Worm (Caenorhabditis elegans): ENCODE measurements around the gene str-214.
"Not testable (repeated sequence)": the region's sequence is repeated elsewhere in the genome, so short reads cannot be mapped to it uniquely, and the experiment has no call there.

Gene str-214

DNA sequence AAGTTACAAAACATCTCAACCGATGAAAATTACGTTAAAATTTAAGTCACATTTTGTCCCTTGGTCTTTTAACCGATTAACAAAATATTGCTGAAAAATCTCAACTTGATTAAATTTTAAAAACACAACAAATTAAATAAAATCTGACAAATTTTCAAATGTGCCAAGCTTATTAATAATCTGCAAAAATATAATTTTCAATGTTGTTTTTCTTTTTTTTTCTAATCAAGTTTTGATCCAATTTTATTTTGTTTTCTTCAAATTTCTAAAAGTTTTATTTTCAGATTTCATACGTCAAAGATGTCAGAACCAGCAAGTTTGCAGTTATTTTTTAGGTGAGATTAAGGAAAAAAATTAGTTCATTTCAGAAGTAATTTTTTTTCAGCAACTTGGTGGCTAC is 21.2 kb downstream of the str-214 start, which contains the start of gene srw-87:
Gene srw-87 (plus strand): TSS at position 301 of the 400 bp plus-strand sequence.
- TF ChIP-seq unc-130 (GFP tag; optimal IDR thresholded peaks at IDR 0.05), result no peak
- TF ChIP-seq K12H6.12 (tag; optimal IDR thresholded peaks at IDR 0.05), result no peak
- no peak for TF ChIP-seq ztf-28 (GFP tag; IDR thresholded peaks at IDR 0.05)
- no peak for TF ChIP-seq rcor-1 (GFP tag; IDR thresholded peaks at IDR 0.05)
- no peak for TF ChIP-seq ceh-58 (GFP tag; IDR thresholded peaks at IDR 0.05)
- no peak for TF ChIP-seq F49E8.2 (tag; optimal IDR thresholded peaks at IDR 0.05; ENCODE audit: insufficient read depth)
- TF ChIP-seq ceh-79 (tag; optimal IDR thresholded peaks at IDR 0.05), result no peak
- TF ChIP-seq lin-26 (GFP tag; IDR thresholded peaks at IDR 0.05), result no peak
- TF ChIP-seq B0019.2 (GFP tag; conservative IDR thresholded peaks at IDR 0.05), result no peak
- TF ChIP-seq F37B4.10 (GFP tag; IDR thresholded peaks at IDR 0.05), result no peak
- TF ChIP-seq F22D6.2 (tag; optimal IDR thresholded peaks at IDR 0.05), result no peak
- no peak for TF ChIP-seq mes-4 (tag; optimal IDR thresholded peaks at IDR 0.05)
- TF ChIP-seq C06A6.2 (GFP tag; conservative IDR thresholded peaks at IDR 0.05), result no peak
- no peak for TF ChIP-seq ceh-27 (GFP tag; optimal IDR thresholded peaks at IDR 0.05)
- no peak for TF ChIP-seq pbrm-1 (GFP tag; IDR thresholded peaks at IDR 0.05)
- TF ChIP-seq chd-7 (tag; optimal IDR thresholded peaks at IDR 0.05), result no peak
- no peak for TF ChIP-seq pha-4 (tag; optimal IDR thresholded peaks at IDR 0.05)

DNA sequence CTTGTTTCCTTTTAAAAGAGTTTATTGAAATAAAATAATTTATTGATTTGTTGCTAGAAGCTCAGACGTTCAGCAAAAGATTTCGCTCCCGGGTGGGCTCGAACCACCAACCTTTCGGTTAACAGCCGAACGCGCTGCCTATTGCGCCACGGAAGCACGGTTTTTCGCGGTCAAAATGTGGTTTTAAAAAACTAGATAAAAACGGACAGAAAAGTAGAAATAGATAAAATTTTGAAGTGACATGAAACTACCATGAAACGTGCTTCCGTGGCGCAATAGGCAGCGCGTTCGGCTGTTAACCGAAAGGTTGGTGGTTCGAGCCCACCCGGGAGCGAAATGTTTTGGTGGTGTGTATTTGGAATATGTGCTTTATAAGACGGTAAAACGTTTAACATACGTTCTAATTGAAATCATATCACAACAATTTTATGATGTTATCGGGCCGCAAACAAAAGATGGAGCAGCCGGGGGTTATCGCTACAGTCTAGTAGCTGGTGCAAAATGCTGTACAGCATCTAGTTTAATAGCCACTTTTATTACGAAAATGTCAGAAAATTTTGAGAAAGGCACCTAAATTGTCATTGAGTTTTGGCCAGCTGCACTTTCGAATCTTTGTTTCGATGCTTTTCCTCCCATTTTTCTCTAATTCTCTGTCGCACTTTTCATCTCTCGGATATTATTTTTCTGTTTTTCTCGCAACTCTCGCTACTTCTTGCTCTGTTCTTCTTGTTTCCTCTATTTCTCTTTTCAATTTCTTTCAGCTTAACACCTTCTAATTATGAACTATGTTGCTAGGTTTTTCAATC is 23.4 kb downstream of the str-214 start, which contains the start of gene slc-9B.2:
Gene slc-9B.2 (plus strand): TSS at position 756 of the 806 bp plus-strand sequence.
- TF ChIP-seq ztf-18 (tag; optimal IDR thresholded peaks at IDR 0.05) (peak; percentile 60), egl-44 (GFP tag; IDR thresholded peaks at IDR 0.05) (0 out of 2 replicates have a peak, but pooled peaks have one; percentile 31), tlf-1 (GFP tag; optimal IDR thresholded peaks at IDR 0.05) (peak; percentile 21), tbp1 (GFP tag; optimal IDR thresholded peaks at IDR 0.05) (peak; percentile 85), D2030.7 (GFP tag; IDR thresholded peaks at IDR 0.05) (peak; percentile 63), dox-1 (GFP tag; IDR thresholded peaks at IDR 0.05) (peak; percentile 69; the same call in 1 of the 2 replicates), Y95B8A.8 (GFP tag; IDR thresholded peaks at IDR 0.05) (0 out of 2 replicates have a peak, but pooled peaks have one; percentile 11), die-1 (tag; optimal IDR thresholded peaks at IDR 0.05) (peak; percentile 46), Y56A3A.18 (GFP tag; IDR thresholded peaks at IDR 0.05) (peak; percentile 60; the same call in 1 of the 2 replicates), lin-26 (GFP tag; IDR thresholded peaks at IDR 0.05) (peak; percentile 81; the same call in 1 of the 2 replicates), attf-6 (GFP tag; IDR thresholded peaks at IDR 0.05) (peak; percentile 76; the same call in 1 of the 2 replicates), nhr-80 (tag; optimal IDR thresholded peaks at IDR 0.05) (peak; percentile 69), efl-1 (GFP tag; optimal IDR thresholded peaks at IDR 0.05) (peak; percentile 2), snpc-4 (tag; optimal IDR thresholded peaks at IDR 0.05) (peak; percentile 7 to 77 (median 42)), madf-10 (tag; optimal IDR thresholded peaks at IDR 0.05) (peak; percentile 49), B0035.1 (tag; optimal IDR thresholded peaks at IDR 0.05) (peak; percentile 25), pbrm-1 (GFP tag; IDR thresholded peaks at IDR 0.05) (peak; percentile 62; the same call in 1 of the 2 replicates), let-607 (tag; optimal IDR thresholded peaks at IDR 0.05) (peak in 1 of 2 experiments; percentile 24), lin-40 (tag; optimal IDR thresholded peaks at IDR 0.05) (peak; percentile 25), athp-1 (tag; optimal IDR thresholded peaks at IDR 0.05) (peak; percentile 11), rec-8 (tag; optimal IDR thresholded peaks at IDR 0.05) (peak in 1 of 2 experiments; percentile 11), nfyb-1 (GFP tag; IDR thresholded peaks at IDR 0.05) (peak; percentile 82), mcd-1 (GFP tag; IDR thresholded peaks at IDR 0.05) (peak; percentile 54), F23B12.7 (tag; optimal IDR thresholded peaks at IDR 0.05; ENCODE audit: insufficient read depth) (peak; percentile 40), mxl-1 (tag; optimal IDR thresholded peaks at IDR 0.05) (peak; percentile 16), B0261.1 (tag; optimal IDR thresholded peaks at IDR 0.05) (peak; percentile 75), ekl-4 (GFP tag; IDR thresholded peaks at IDR 0.05) (peak; percentile 66), hmg-1.2 (GFP tag; IDR thresholded peaks at IDR 0.05) (peak; percentile 48), rpc-1 (optimal IDR thresholded peaks at IDR 0.05) (peak; percentile 63), rpc-1 (tag; optimal IDR thresholded peaks at IDR 0.05) (peak; percentile 80), F49E8.2 (tag; optimal IDR thresholded peaks at IDR 0.05; ENCODE audit: insufficient read depth) (peak; percentile 54)
- not testable (repeated sequence) for TF ChIP-seq snpc-4 (GFP tag; optimal IDR thresholded peaks at IDR 0.05)
